Worm (Caenorhabditis elegans): ENCODE measurements around the gene clec-76.

Gene clec-76

DNA sequence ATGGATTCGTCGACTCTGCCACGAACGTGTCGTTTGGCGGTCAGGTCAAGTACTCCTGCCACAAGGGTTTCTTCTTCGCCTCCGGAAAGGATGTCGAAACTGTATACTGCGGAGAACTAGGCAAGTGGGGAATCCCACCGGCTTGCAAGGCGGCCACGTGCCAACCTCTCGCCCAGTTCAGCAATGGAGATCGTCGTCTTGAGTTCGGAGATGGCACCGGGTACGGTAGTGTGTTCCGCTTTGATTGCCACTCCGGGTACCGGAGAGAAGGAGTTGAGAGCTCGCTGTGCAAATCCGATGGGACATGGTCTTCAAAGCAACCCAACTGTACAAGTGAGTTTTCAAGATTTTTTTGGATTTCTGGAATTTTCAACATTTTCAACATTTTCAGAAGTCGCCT is 34.6 kb downstream of the clec-76 start:
- TF ChIP-seq ceh-16 (tag; optimal IDR thresholded peaks at IDR 0.05), result no peak
- TF ChIP-seq C34F6.9 (tag; optimal IDR thresholded peaks at IDR 0.05), result no peak
- TF ChIP-seq zag-1 (tag; optimal IDR thresholded peaks at IDR 0.05), result no peak
- no peak for TF ChIP-seq mab-5 (tag; optimal IDR thresholded peaks at IDR 0.05)
- no peak for TF ChIP-seq nhr-25 (tag; optimal IDR thresholded peaks at IDR 0.05)
- TF ChIP-seq lin-39 (tag; optimal IDR thresholded peaks at IDR 0.05), result no peak
- TF ChIP-seq blmp-1 (tag; optimal IDR thresholded peaks at IDR 0.05; ENCODE audit: insufficient read depth), result no peak
- TF ChIP-seq nhr-6 (tag; optimal IDR thresholded peaks at IDR 0.05), result no peak
- TF ChIP-seq Y55F3AM.14 (GFP tag; optimal IDR thresholded peaks at IDR 0.05), result no peak
- no peak for TF ChIP-seq ama-1 (optimal IDR thresholded peaks at IDR 0.05)
- TF ChIP-seq fos-1 (tag; optimal IDR thresholded peaks at IDR 0.05), result no peak

DNA sequence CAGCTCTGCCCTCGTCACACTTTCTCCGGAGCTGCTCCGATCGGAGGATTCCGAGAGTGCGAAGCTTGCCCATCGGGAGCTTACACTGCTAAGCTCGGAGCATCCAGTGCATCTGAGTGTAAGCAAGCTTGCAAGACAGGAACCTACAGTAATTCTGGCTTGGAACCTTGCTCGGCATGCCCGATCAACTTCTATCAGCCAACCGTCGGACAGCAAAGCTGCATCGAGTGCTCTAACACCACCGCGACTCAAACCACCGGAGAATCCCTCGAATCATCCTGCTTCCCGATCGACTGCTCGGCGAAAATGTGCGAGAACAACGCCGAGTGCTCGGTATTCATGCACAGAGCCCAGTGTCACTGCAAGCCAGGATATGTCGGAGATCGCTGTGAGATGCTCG is 39.2 kb downstream of the clec-76 start:
- TF ChIP-seq nhr-21 (tag; optimal IDR thresholded peaks at IDR 0.05) (no peak), ztf-4 (tag; optimal IDR thresholded peaks at IDR 0.05) (no peak), crh-2 (tag; optimal IDR thresholded peaks at IDR 0.05) (no peak), nhr-11 (tag; optimal IDR thresholded peaks at IDR 0.05) (no peak), ztf-1 (GFP tag; conservative IDR thresholded peaks at IDR 0.05) (no peak), unc-39 (tag; optimal IDR thresholded peaks at IDR 0.05) (no peak), lsy-2 (tag; optimal IDR thresholded peaks at IDR 0.05) (no peak), snpc-4 (tag; optimal IDR thresholded peaks at IDR 0.05) (no peak), skn-1 (tag; optimal IDR thresholded peaks at IDR 0.05) (no peak), sem-4 (tag; optimal IDR thresholded peaks at IDR 0.05) (no peak), unc-62 (GFP tag; optimal IDR thresholded peaks at IDR 0.05) (no peak), ztf-11 (tag; optimal IDR thresholded peaks at IDR 0.05) (no peak), sma-9 (GFP tag; optimal IDR thresholded peaks at IDR 0.05) (no peak), sma-9 (tag; optimal IDR thresholded peaks at IDR 0.05) (no peak), ZK546.5 (tag; optimal IDR thresholded peaks at IDR 0.05) (no peak), fos-1 (tag; optimal IDR thresholded peaks at IDR 0.05) (no peak), ama-1 (optimal IDR thresholded peaks at IDR 0.05) (no peak), mbf-1 (tag; optimal IDR thresholded peaks at IDR 0.05) (no peak)

DNA sequence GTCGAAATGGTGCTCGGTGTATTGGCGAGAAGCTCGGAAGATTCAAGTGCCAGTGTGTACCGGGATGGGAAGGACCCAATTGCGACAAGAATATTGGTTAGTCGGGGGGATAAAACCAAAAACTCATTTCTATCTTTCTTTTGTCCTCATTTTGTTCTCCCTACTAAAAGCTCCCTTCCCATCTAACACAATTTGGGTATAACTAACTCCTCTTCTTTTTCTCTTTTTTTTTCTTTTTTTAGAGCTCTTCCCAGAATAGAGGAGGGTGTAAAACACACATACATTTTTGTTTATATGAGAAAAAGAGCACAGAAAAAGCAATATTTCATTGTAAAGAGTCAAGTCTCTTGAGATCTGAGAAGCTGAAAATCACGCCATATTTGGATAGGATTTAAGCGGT is 40.1 kb downstream of the clec-76 start:
- peak; percentile 49 for TF ChIP-seq zag-1 (tag; optimal IDR thresholded peaks at IDR 0.05)
- no peak for TF ChIP-seq ZK546.5 (tag; optimal IDR thresholded peaks at IDR 0.05)
- TF ChIP-seq nhr-10 (tag; optimal IDR thresholded peaks at IDR 0.05), result no peak
- no peak for TF ChIP-seq nhr-25 (tag; optimal IDR thresholded peaks at IDR 0.05)

DNA sequence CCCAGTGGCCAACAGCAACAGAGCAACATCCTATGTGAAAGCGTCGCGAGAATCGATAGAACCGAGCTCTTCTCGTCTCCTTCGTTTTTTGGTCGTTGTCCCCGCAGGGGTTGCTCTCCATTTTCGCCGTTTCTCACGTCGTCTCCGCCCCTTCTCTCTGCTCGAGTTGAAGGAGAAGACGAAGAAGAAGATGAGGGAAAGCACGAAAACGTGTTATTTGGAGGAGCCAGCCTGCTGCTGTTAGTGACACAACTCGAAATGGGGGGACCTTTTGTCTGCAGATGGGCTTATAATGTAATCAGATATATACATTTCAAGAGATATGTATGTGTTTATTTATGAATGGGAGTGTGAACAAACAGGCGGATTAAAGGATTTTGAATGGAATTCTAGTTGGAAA is 42.7 kb downstream of the clec-76 start, which contains the start of gene W02C12.2:
Gene W02C12.2, minus strand, starts transcription at position 277 of the 400 bp plus-strand sequence.
- TF ChIP-seq nhr-129 (tag; optimal IDR thresholded peaks at IDR 0.05) (no peak), C34F6.9 (tag; optimal IDR thresholded peaks at IDR 0.05) (peak; percentile 38)

DNA sequence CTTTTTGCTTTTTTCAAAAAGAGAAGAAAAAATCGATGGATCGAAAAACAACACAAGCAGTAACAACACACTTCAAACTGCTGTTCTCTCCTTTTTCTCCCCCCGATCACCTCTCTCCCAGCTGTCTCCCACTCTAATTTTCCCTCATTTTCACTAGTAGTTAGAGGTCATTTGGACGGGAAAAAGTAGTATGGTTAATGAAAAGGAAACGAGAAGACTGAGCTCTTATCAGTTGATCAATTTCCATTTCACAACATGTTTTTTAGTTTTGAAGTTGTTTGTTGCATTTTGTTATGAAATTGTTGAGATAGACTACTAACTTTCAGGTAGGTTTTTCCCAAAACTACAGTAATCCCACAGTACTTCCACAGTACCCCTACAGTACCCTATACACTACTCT is 43.4 kb downstream of the clec-76 start:
- TF ChIP-seq fos-1 (tag; optimal IDR thresholded peaks at IDR 0.05) (no peak), blmp-1 (tag; optimal IDR thresholded peaks at IDR 0.05; ENCODE audit: insufficient read depth) (peak; percentile 65)

DNA sequence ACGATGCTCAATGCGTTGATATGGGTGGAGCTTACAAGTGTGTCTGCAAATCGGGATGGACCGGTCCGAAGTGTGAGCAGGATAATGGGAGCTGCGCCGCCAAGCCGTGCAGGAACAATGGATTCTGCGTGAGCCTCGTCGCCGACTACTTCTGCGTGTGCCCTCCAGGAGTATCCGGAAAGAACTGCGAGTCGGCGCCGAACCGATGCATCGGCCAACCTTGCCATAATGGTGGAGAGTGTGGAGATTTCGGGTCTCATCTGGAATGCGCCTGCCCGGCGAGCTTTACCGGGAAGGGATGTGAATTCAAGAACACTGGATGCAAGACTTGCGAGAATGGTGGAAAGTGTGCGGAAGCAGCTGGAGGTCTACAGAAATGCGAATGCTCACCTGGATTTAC is 44.9 kb downstream of the clec-76 start:
- TF ChIP-seq gmeb-1 (tag; optimal IDR thresholded peaks at IDR 0.05), result no peak

DNA sequence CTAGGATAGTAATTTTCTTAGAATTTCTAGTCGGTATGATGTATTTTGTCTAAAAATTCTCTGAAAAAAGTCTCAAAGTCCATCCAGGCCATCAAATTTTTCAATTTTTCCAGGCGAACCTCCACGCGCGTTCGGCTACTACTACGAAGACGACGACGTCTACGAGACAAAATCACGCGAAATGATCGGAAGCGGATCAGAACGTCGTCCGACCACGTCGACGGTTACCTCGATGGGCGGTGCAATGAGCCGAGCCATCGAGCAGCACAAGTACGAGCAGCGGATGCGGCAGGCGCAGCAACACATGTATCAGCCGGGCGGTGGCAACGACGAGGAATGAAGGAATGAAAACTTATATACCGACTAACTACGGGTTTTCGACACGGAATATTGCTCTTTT is 48.6 kb downstream of the clec-76 start:
- TF ChIP-seq nhr-10 (tag; optimal IDR thresholded peaks at IDR 0.05) (no peak), nhr-21 (tag; optimal IDR thresholded peaks at IDR 0.05) (no peak), lin-39 (tag; optimal IDR thresholded peaks at IDR 0.05) (no peak), mbf-1 (tag; optimal IDR thresholded peaks at IDR 0.05) (no peak), peb-1 (tag; optimal IDR thresholded peaks at IDR 0.05) (no peak), unc-39 (tag; optimal IDR thresholded peaks at IDR 0.05) (no peak), zag-1 (tag; optimal IDR thresholded peaks at IDR 0.05) (no peak), F13H6.1 (tag; optimal IDR thresholded peaks at IDR 0.05) (no peak), elt-3 (tag; optimal IDR thresholded peaks at IDR 0.05) (no peak)
